Fruit fly (Drosophila melanogaster) whole organism, embryonic: ENCODE results near the gene CG10845.

Experiments used
- Adf1 ChIP-seq: fragments of 200-800 bp; sonication (Bioruptor generic); IDR thresholded peaks from 2 replicates; pipeline ENCODE4 v1.3.6; 2022; ENCODE audit warnings: missing biosample characterization, missing genetic modification characterization
- BEAF-32 ChIP-seq: fragments of 200-800 bp; sonication (Bioruptor generic); optimal IDR thresholded peaks from 3 replicates; lab custom pipeline; 2017; ENCODE audit warnings: missing biosample characterization, missing genetic modification characterization, mild to moderate bottlenecking, moderate library complexity, missing genetic modification reagents
- Bteb2 ChIP-seq: fragments of 200-800 bp; sonication (Bioruptor generic); optimal IDR thresholded peaks from 2 replicates; lab custom pipeline; 2016; ENCODE audit warnings: missing biosample characterization, missing genetic modification characterization
- CG10267 ChIP-seq: fragments of 200-800 bp; sonication (Bioruptor generic); optimal IDR thresholded peaks from 2 replicates; lab custom pipeline; 2018; ENCODE audit warnings: missing biosample characterization, mild to moderate bottlenecking, missing genetic modification characterization, moderate library complexity
- CG10321 ChIP-seq: fragments of 200-800 bp; sonication (Bioruptor generic); IDR thresholded peaks from 2 replicates; pipeline ENCODE4 v1.3.6; 2022; ENCODE audit warnings: missing biosample characterization, missing genetic modification characterization
- CG10654 ChIP-seq: fragments of 200-800 bp; sonication (Bioruptor generic); optimal IDR thresholded peaks from 2 replicates; lab custom pipeline; 2016; ENCODE audit warnings: missing biosample characterization, missing genetic modification characterization
- CG11093 ChIP-seq: fragments of 200-800 bp; sonication (Bioruptor generic); IDR thresholded peaks from 3 replicates; pipeline ENCODE4 v1.3.6; 2022; ENCODE audit warnings: missing biosample characterization, missing genetic modification characterization
- CG12659 ChIP-seq: fragments of 200-800 bp; sonication (Bioruptor generic); optimal IDR thresholded peaks from 3 replicates; lab custom pipeline; 2017; ENCODE audit warnings: mild to moderate bottlenecking, missing biosample characterization, missing genetic modification reagents, missing genetic modification characterization
- CG13296 ChIP-seq: fragments of 200-800 bp; sonication (Bioruptor generic); optimal IDR thresholded peaks from 3 replicates; lab custom pipeline; 2018; ENCODE audit warnings: missing biosample characterization, mild to moderate bottlenecking, missing genetic modification characterization
- CG14014 ChIP-seq: fragments of 200-800 bp; sonication (Bioruptor generic); IDR thresholded peaks from 2 replicates; pipeline ENCODE4 v1.3.6; 2022; ENCODE audit warnings: missing biosample characterization, missing genetic modification characterization
- CG1603 ChIP-seq: fragments of 200-800 bp; sonication (Bioruptor generic); optimal IDR thresholded peaks from 2 replicates; lab custom pipeline; 2019; ENCODE audit warnings: missing biosample characterization, mild to moderate bottlenecking, missing genetic modification characterization, moderate library complexity
- CG16813 ChIP-seq: fragments of 200-800 bp; sonication (Bioruptor generic); IDR thresholded peaks from 3 replicates; pipeline ENCODE4 v1.3.6; 2022; ENCODE audit warnings: missing biosample characterization, missing genetic modification characterization; ENCODE audit not compliant: partially characterized antibody
- CG17186 ChIP-seq: fragments of 200-800 bp; sonication (Bioruptor generic); optimal IDR thresholded peaks from 3 replicates; lab custom pipeline; 2017; ENCODE audit warnings: missing biosample characterization, missing genetic modification reagents, missing genetic modification characterization
- CG17612 ChIP-seq: fragments of 200-800 bp; sonication (Bioruptor generic); IDR thresholded peaks from 2 replicates; pipeline ENCODE4 v1.3.6; 2022; ENCODE audit warnings: missing biosample characterization, missing genetic modification characterization
- CG17829 ChIP-seq: fragments of 200-800 bp; optimal IDR thresholded peaks from 2 replicates; lab custom pipeline; 2019; ENCODE audit warnings: missing biosample characterization, mild to moderate bottlenecking, missing genetic modification characterization, moderate library complexity
- CG2116 ChIP-seq: fragments of 200-800 bp; sonication (Bioruptor generic); optimal IDR thresholded peaks from 3 replicates; lab custom pipeline; 2018; ENCODE audit warnings: missing biosample characterization, mild to moderate bottlenecking, missing genetic modification characterization
- CG2129 ChIP-seq: fragments of 200-800 bp; sonication (Bioruptor generic); IDR thresholded peaks from 2 replicates; pipeline ENCODE4 v1.3.6; 2022; ENCODE audit warnings: missing biosample characterization, missing genetic modification characterization; ENCODE audit not compliant: partially characterized antibody
- CG34422 ChIP-seq: fragments of 200-800 bp; sonication (Bioruptor generic); IDR thresholded peaks from 3 replicates; pipeline ENCODE4 v1.3.6; 2022; ENCODE audit warnings: missing biosample characterization, missing genetic modification characterization
- CG9797 ChIP-seq: fragments of 200-800 bp; sonication (Bioruptor generic); optimal IDR thresholded peaks from 3 replicates; lab custom pipeline; 2018; ENCODE audit warnings: missing biosample characterization, mild to moderate bottlenecking, missing genetic modification characterization
- CoRest ChIP-seq: fragments of 200-800 bp; sonication (Bioruptor generic); optimal IDR thresholded peaks from 3 replicates; lab custom pipeline; 2018; ENCODE audit warnings: missing biosample characterization, mild to moderate bottlenecking, missing genetic modification characterization, moderate library complexity
- Doc2 ChIP-seq: fragments of 200-800 bp; sonication (Bioruptor generic); IDR thresholded peaks from 2 replicates; pipeline ENCODE4 v1.3.6; 2022; ENCODE audit warnings: missing biosample characterization, missing genetic modification characterization
- E2f2 ChIP-seq: fragments of 200-800 bp; sonication (Bioruptor generic); IDR thresholded peaks from 2 replicates; pipeline ENCODE4 v1.3.6; 2022; ENCODE audit warnings: missing biosample characterization, missing genetic modification characterization
- Ets97D ChIP-seq: fragments of 200-800 bp; sonication (Bioruptor generic); optimal IDR thresholded peaks from 3 replicates; lab custom pipeline; 2016; ENCODE audit warnings: missing biosample characterization, missing genetic modification characterization
- HLH4C ChIP-seq: fragments of 200-800 bp; sonication (Bioruptor generic); IDR thresholded peaks from 3 replicates; pipeline ENCODE4 v1.3.6; 2022; ENCODE audit warnings: missing biosample characterization, missing genetic modification characterization; ENCODE audit not compliant: partially characterized antibody
- HLHmδ ChIP-seq: fragments of 200-800 bp; sonication (Bioruptor generic); optimal IDR thresholded peaks from 2 replicates; lab custom pipeline; 2018; ENCODE audit warnings: missing biosample characterization, mild to moderate bottlenecking, missing genetic modification characterization, moderate library complexity
- Hey ChIP-seq: fragments of 200-800 bp; sonication (Bioruptor generic); optimal IDR thresholded peaks from 3 replicates; lab custom pipeline; 2018; ENCODE audit warnings: missing biosample characterization, mild to moderate bottlenecking, missing genetic modification characterization
- Hsf ChIP-seq: fragments of 200-800 bp; sonication (Bioruptor generic); optimal IDR thresholded peaks from 3 replicates; lab custom pipeline; 2016; ENCODE audit warnings: missing biosample characterization, missing genetic modification characterization
- Lhr ChIP-seq: fragments of 200-800 bp; sonication (Bioruptor generic); optimal IDR thresholded peaks from 3 replicates; lab custom pipeline; 2017; ENCODE audit warnings: mild to moderate bottlenecking, missing biosample characterization, missing genetic modification reagents, missing genetic modification characterization
- Myb ChIP-seq: fragments of 200-800 bp; sonication (Bioruptor generic); optimal IDR thresholded peaks from 2 replicates; lab custom pipeline; 2016; ENCODE audit warnings: missing biosample characterization, missing genetic modification characterization
- Pdp1 ChIP-seq, 2 experiments: fragments of 200-800 bp; sonication (Bioruptor generic); optimal IDR thresholded peaks; 3 replicates each; lab custom pipeline; 2016; ENCODE audit warnings: missing biosample characterization in 2 of 2, missing genetic modification characterization in 2 of 2, mild to moderate bottlenecking in 1 of 2, moderate library complexity in 1 of 2
- Sry-δ ChIP-seq: fragments of 200-800 bp; sonication (Bioruptor generic); optimal IDR thresholded peaks from 2 replicates; lab custom pipeline; 2016; ENCODE audit warnings: missing biosample characterization, missing genetic modification characterization
- amos ChIP-seq: fragments of 200-800 bp; sonication (Bioruptor generic); IDR thresholded peaks from 2 replicates; pipeline ENCODE4 v1.3.6; 2022; ENCODE audit warnings: missing biosample characterization, missing genetic modification characterization; ENCODE audit not compliant: partially characterized antibody
- br ChIP-seq: fragments of >200 bp; optimal IDR thresholded peaks from 2 replicates; lab custom pipeline; 2017
- cg ChIP-seq: fragments of 200-800 bp; sonication (Bioruptor generic); optimal IDR thresholded peaks from 3 replicates; lab custom pipeline; 2019; ENCODE audit warnings: missing biosample characterization, mild to moderate bottlenecking, missing genetic modification characterization, moderate library complexity
- ewg ChIP-seq: fragments of 200-800 bp; sonication (Bioruptor generic); optimal IDR thresholded peaks from 3 replicates; lab custom pipeline; 2017; ENCODE audit warnings: mild to moderate bottlenecking, missing biosample characterization, missing genetic modification reagents, missing genetic modification characterization
- exex ChIP-seq: fragments of 200-800 bp; sonication (Bioruptor generic); optimal IDR thresholded peaks from 4 replicates; lab custom pipeline; 2018; ENCODE audit warnings: missing biosample characterization, mild to moderate bottlenecking, missing genetic modification characterization, moderate library complexity
- gce ChIP-seq: fragments of 200-800 bp; sonication (Bioruptor generic); IDR thresholded peaks from 3 replicates; pipeline ENCODE4 v1.3.6; 2022; ENCODE audit warnings: missing biosample characterization, missing genetic modification characterization
- gfzf ChIP-seq: fragments of 200-800 bp; sonication (Bioruptor generic); optimal IDR thresholded peaks from 2 replicates; lab custom pipeline; 2016; ENCODE audit warnings: missing biosample characterization, mild to moderate bottlenecking, missing genetic modification characterization, moderate library complexity
- h ChIP-seq: fragments of >200 bp; optimal IDR thresholded peaks from 2 replicates; lab custom pipeline; 2017
- nau ChIP-seq: fragments of 200-800 bp; sonication (Bioruptor generic); optimal IDR thresholded peaks from 3 replicates; lab custom pipeline; 2017; ENCODE audit warnings: missing biosample characterization, mild to moderate bottlenecking, missing genetic modification characterization, missing genetic modification reagents
- nom ChIP-seq: fragments of 200-800 bp; sonication (Bioruptor generic); optimal IDR thresholded peaks from 2 replicates; lab custom pipeline; 2017; ENCODE audit warnings: missing biosample characterization, missing genetic modification characterization, mild to moderate bottlenecking, moderate library complexity, missing genetic modification reagents
- phol ChIP-seq: fragments of 200-800 bp; sonication (Bioruptor generic); optimal IDR thresholded peaks from 3 replicates; lab custom pipeline; 2018; ENCODE audit warnings: missing biosample characterization, mild to moderate bottlenecking, missing genetic modification characterization, moderate library complexity
- pum ChIP-seq: fragments of 200-800 bp; sonication (Bioruptor generic); optimal IDR thresholded peaks from 2 replicates; lab custom pipeline; 2016; ENCODE audit warnings: missing biosample characterization, missing genetic modification characterization
- pzg ChIP-seq: fragments of 200-800 bp; sonication (Bioruptor generic); optimal IDR thresholded peaks from 3 replicates; lab custom pipeline; 2018; ENCODE audit warnings: missing biosample characterization, mild to moderate bottlenecking, missing genetic modification characterization, moderate library complexity
- tap ChIP-seq: fragments of 200-800 bp; optimal IDR thresholded peaks from 3 replicates; lab custom pipeline; 2019; ENCODE audit warnings: missing biosample characterization, mild to moderate bottlenecking, missing genetic modification characterization, moderate library complexity
- tna ChIP-seq: fragments of 200-800 bp; sonication (Bioruptor generic); IDR thresholded peaks from 2 replicates; pipeline ENCODE4 v1.3.6; 2022; ENCODE audit warnings: missing biosample characterization, missing genetic modification characterization; ENCODE audit not compliant: partially characterized antibody
- trem ChIP-seq: fragments of 200-800 bp; optimal IDR thresholded peaks from 3 replicates; lab custom pipeline; 2019; ENCODE audit warnings: missing biosample characterization, mild to moderate bottlenecking, missing genetic modification characterization, moderate library complexity
- twi ChIP-seq: fragments of 200-800 bp; optimal IDR thresholded peaks from 2 replicates; lab custom pipeline; 2019; ENCODE audit warnings: missing biosample characterization, mild to moderate bottlenecking, missing genetic modification characterization, moderate library complexity
- wdn ChIP-seq: fragments of 200-800 bp; sonication (Bioruptor generic); IDR thresholded peaks from 2 replicates; pipeline ENCODE4 v1.3.6; 2022; ENCODE audit warnings: missing biosample characterization, missing genetic modification characterization
- zfh1 ChIP-seq: fragments of 200-800 bp; sonication (Bioruptor generic); IDR thresholded peaks from 3 replicates; pipeline ENCODE4 v1.3.6; 2022; ENCODE audit warnings: missing biosample characterization, missing genetic modification characterization

The CG10845 gene

dm6 chr3R:24938049-24938448, 37.1 kb downstream of the CG10845 start, which contains the start of gene Osbp (continued):
- TF ChIP-seq wdn (GFP tag; lab: Robert Waterston, UW) (no peak), gfzf (GFP tag; lab: Kevin White, UChicago) (peak; percentile 79), CG11093 (GFP tag; lab: Robert Waterston, UW) (no peak), Myb (GFP tag; lab: Kevin White, UChicago) (peak; percentile 96), gce (GFP tag; lab: Robert Waterston, UW) (0 out of 3 replicates have a peak, but pooled peaks have one; percentile 5), pzg (GFP tag; lab: Kevin White, UChicago) (peak; percentile 85), zfh1 (GFP tag; lab: Robert Waterston, UW) (0 out of 3 replicates have a peak, but pooled peaks have one; percentile 15), Lhr (GFP tag; lab: Kevin White, UChicago) (no peak), h (no peak), br (no peak), phol (tag; lab: Kevin White, UChicago) (peak; percentile 17), Hsf (no peak), CG1603 (tag; lab: Kevin White, UChicago) (no peak), CG34422 (GFP tag; lab: Robert Waterston, UW) (peak; percentile 62; the same call in 1 of the 3 replicates), trem (tag; lab: Kevin White, UChicago) (peak; percentile 61), cg (GFP tag; lab: Kevin White, UChicago) (peak; percentile 98), amos (peak; percentile 70), CG17186 (peak; percentile 72), tna (peak; percentile 63), Doc2 (GFP tag; lab: Robert Waterston, UW) (no peak), nom (peak; percentile 50), Hey (no peak), CG16813 (GFP tag; lab: Robert Waterston, UW) (peak; percentile 62), Pdp1 (GFP tag; optimal IDR thresholded peaks at IDR 0.05; lab: Kevin White, UChicago) (peak in 1 of 2 experiments; percentile 7), nau (GFP tag; lab: Kevin White, UChicago) (no peak), Sry-δ (GFP tag; lab: Kevin White, UChicago) (peak; percentile 51), CG9797 (peak; percentile 79), E2f2 (peak; percentile 88), ewg (peak; percentile 26), CG2116 (GFP tag; lab: Kevin White, UChicago) (peak; percentile 71), CG10267 (tag; lab: Kevin White, UChicago) (peak; percentile 72), CG12659 (GFP tag; lab: Kevin White, UChicago) (peak; percentile 44), Ets97D (GFP tag; lab: Kevin White, UChicago) (peak; percentile 60), tap (tag; lab: Kevin White, UChicago) (no peak), CG14014 (peak; percentile 31; the same call in 1 of the 2 replicates), HLHmδ (peak; percentile 7), CoRest (tag; lab: Kevin White, UChicago) (peak; percentile 58), Bteb2 (no peak), CG10321 (GFP tag; lab: Robert Waterston, UW) (no peak), twi (tag; lab: Kevin White, UChicago) (no peak), exex (tag; lab: Kevin White, UChicago) (no peak), CG17612 (GFP tag; lab: Robert Waterston, UW) (no peak), CG10654 (GFP tag; lab: Kevin White, UChicago) (no peak), BEAF-32 (GFP tag; lab: Kevin White, UChicago) (peak; percentile 64), CG13296 (GFP tag; lab: Kevin White, UChicago) (peak; percentile 1), CG17829 (tag; lab: Kevin White, UChicago) (peak; percentile 36), HLH4C (peak; percentile 57; the same call in 2 of the 3 replicates), CG2129 (GFP tag; lab: Robert Waterston, UW) (no peak), pum (no peak), Adf1 (GFP tag; lab: Robert Waterston, UW) (no peak)
